Worm (Caenorhabditis elegans): ENCODE results near the gene sws-1.

The sws-1 gene

DNA sequence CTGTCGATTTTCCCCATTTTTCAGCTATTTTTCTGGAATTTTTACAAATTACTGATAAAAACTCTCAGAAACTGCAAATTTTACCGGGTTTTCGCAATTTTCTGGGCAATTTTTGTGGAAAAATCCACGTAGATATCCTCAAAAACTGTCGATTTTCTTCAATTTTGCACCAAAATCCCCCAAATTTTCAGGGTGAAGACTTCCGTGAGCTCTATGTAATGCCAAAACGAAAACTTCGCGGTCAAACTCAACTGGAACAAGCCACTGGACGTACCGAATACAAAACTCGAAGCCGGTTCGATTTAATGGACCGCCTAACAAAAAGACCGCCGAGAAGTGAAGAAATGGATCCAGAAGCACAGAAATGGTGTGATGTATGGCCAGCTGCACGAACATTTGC is 457 bp upstream of the sws-1 start:
- TF ChIP-seq ceh-45 (GFP tag; IDR thresholded peaks at IDR 0.05) (no peak), unc-86 (tag; optimal IDR thresholded peaks at IDR 0.05) (no peak), ceh-18 (tag; optimal IDR thresholded peaks at IDR 0.05) (no peak), ceh-2 (tag; optimal IDR thresholded peaks at IDR 0.05) (no peak), pag-3 (tag; optimal IDR thresholded peaks at IDR 0.05; ENCODE audit: borderline replicate concordance) (no peak), che-1 (tag; optimal IDR thresholded peaks at IDR 0.05) (no peak), pha-2 (tag; optimal IDR thresholded peaks at IDR 0.05) (no peak), hlh-13 (GFP tag; optimal IDR thresholded peaks at IDR 0.05) (no peak), ceh-30 (tag; optimal IDR thresholded peaks at IDR 0.05) (no peak), gmeb-2 (tag; optimal IDR thresholded peaks at IDR 0.05) (no peak), ceh-48 (tag; optimal IDR thresholded peaks at IDR 0.05) (no peak), nhr-232 (tag; optimal IDR thresholded peaks at IDR 0.05) (no peak), C38D4.7 (GFP tag; optimal IDR thresholded peaks at IDR 0.05) (no peak), ref-2 (tag; optimal IDR thresholded peaks at IDR 0.05) (no peak)

- no peak for TF ChIP-seq rnt-1 (tag; optimal IDR thresholded peaks at IDR 0.05)
- no peak for TF ChIP-seq ttx-3 (tag; optimal IDR thresholded peaks at IDR 0.05)
- TF ChIP-seq K02D7.2 (tag; optimal IDR thresholded peaks at IDR 0.05), result no peak
- TF ChIP-seq ceh-24 (tag; optimal IDR thresholded peaks at IDR 0.05), result no peak
- no peak for TF ChIP-seq C08G9.2 (tag; optimal IDR thresholded peaks at IDR 0.05)
- TF ChIP-seq ceh-14 (tag; optimal IDR thresholded peaks at IDR 0.05), result no peak
- TF ChIP-seq nhr-232 (tag; optimal IDR thresholded peaks at IDR 0.05), result no peak
- TF ChIP-seq K09A11.1 (tag; optimal IDR thresholded peaks at IDR 0.05; ENCODE audit: insufficient read depth), result no peak
- no peak for TF ChIP-seq nfya-1 (tag; optimal IDR thresholded peaks at IDR 0.05)
- TF ChIP-seq Y22D7AL.16 (tag; optimal IDR thresholded peaks at IDR 0.05), result no peak
These were observed 3.0 kb downstream of the sws-1 start for ce11 chrV:18978301-18978700.

DNA sequence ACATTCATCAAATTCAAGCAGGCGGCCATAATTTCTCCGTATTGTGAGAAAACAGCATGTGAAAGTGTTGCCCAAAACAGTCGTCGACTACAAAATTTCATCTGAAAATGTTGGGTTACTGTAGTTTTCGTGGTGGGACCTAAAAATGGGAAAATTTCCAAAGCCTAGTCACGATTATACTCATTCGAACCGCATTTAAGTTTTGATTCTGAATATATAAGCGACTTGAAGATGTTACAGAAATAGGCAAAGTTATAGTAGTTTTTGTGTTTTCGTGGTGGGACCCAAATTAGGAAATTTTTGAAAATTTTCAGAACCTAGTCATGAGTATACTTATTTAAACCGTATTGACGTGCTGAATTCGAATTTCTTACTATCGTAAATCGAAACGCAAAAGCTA is 3.4 kb downstream of the sws-1 start, which contains the start of gene Y39B6A.41:
TSS of gene Y39B6A.41 (minus strand) at position 101 of the 400 bp plus-strand sequence.
- TF ChIP-seq tbx-7 (tag; optimal IDR thresholded peaks at IDR 0.05) (no peak), ahr-1 (tag; optimal IDR thresholded peaks at IDR 0.05) (no peak), sdc-2 (tag; optimal IDR thresholded peaks at IDR 0.05) (no peak), che-1 (tag; optimal IDR thresholded peaks at IDR 0.05) (no peak)

- no peak for TF ChIP-seq ceh-24 (tag; optimal IDR thresholded peaks at IDR 0.05)
- no peak for TF ChIP-seq fax-1 (tag; optimal IDR thresholded peaks at IDR 0.05)
- no peak for TF ChIP-seq sdc-2 (tag; optimal IDR thresholded peaks at IDR 0.05)
- no peak for TF ChIP-seq ref-2 (tag; optimal IDR thresholded peaks at IDR 0.05)
- no peak for TF ChIP-seq pat-9 (tag; optimal IDR thresholded peaks at IDR 0.05)
- no peak for TF ChIP-seq F13H6.1 (tag; optimal IDR thresholded peaks at IDR 0.05)
- TF ChIP-seq ceh-22 (tag; optimal IDR thresholded peaks at IDR 0.05), result no peak
- no peak for TF ChIP-seq ceh-31 (tag; optimal IDR thresholded peaks at IDR 0.05)
These were observed 4.7 kb downstream of the sws-1 start for ce11 chrV:18976539-18976938.

DNA sequence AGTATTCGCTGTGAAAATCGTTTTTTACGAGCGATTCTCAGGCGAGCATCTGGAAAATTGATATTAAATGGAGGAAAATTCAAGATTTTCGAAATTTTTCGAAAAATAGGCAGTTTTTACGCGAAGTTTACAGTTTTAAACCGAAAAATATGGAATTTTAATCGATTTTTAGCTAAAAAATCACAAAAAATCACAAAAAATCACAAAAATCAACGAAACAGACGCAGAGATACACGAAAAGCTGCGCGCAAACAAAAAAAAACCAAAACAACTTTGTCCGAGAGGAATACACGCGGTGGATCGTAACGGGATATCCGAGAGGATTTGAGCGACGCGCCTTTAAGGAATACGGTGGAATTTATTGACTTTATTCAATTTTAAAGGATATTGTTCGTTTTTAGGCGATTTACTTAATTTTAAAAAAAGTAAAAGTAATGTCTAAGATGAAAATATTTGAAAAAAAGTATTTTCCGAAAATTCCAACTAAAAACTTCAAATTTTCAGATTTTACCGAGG is 11.6 kb downstream of the sws-1 start, which contains the start of gene Y39B6A.42:
TSS of gene Y39B6A.42 (minus strand) at position 51 of the 516 bp plus-strand sequence.
- no peak for TF ChIP-seq ceh-6 (GFP tag; optimal IDR thresholded peaks at IDR 0.05)
- no peak for TF ChIP-seq zip-5 (tag; optimal IDR thresholded peaks at IDR 0.05)
- TF ChIP-seq ceh-9 (tag; optimal IDR thresholded peaks at IDR 0.05), result no peak
- no peak for TF ChIP-seq ceh-31 (tag; optimal IDR thresholded peaks at IDR 0.05)
- TF ChIP-seq Y22D7AL.16 (tag; optimal IDR thresholded peaks at IDR 0.05), result no peak
- TF ChIP-seq ceh-30 (tag; optimal IDR thresholded peaks at IDR 0.05), result no peak
- no peak for TF ChIP-seq odd-2 (tag; optimal IDR thresholded peaks at IDR 0.05)
- TF ChIP-seq ttx-3 (tag; optimal IDR thresholded peaks at IDR 0.05), result no peak
- no peak for TF ChIP-seq dve-1 (tag; optimal IDR thresholded peaks at IDR 0.05)
- no peak for TF ChIP-seq rnt-1 (tag; optimal IDR thresholded peaks at IDR 0.05)
- no peak for TF ChIP-seq pax-1 (tag; optimal IDR thresholded peaks at IDR 0.05)
- TF ChIP-seq hlh-13 (GFP tag; optimal IDR thresholded peaks at IDR 0.05), result no peak
- TF ChIP-seq syd-9 (tag; optimal IDR thresholded peaks at IDR 0.05), result no peak
- no peak for TF ChIP-seq K09A11.1 (tag; optimal IDR thresholded peaks at IDR 0.05; ENCODE audit: insufficient read depth)

All from whole organism, late embryonic.